Fruit fly (Drosophila melanogaster) whole organism, embryonic: ENCODE data around the gene temp.

Source experiments
- BEAF-32 ChIP-seq: fragments of 200-800 bp; sonication (Bioruptor generic); optimal IDR thresholded peaks from 3 replicates; lab custom pipeline; 2017; ENCODE audit warnings: missing biosample characterization, missing genetic modification characterization, mild to moderate bottlenecking, moderate library complexity, missing genetic modification reagents
- CG1024 ChIP-seq: fragments of 200-800 bp; sonication (Bioruptor generic); IDR thresholded peaks from 2 replicates; pipeline ENCODE4 v1.3.6; 2022; ENCODE audit warnings: missing biosample characterization, missing genetic modification characterization
- CG11247 ChIP-seq: fragments of 200-800 bp; sonication (Bioruptor generic); IDR thresholded peaks from 2 replicates; pipeline ENCODE4 v1.3.6; 2022; ENCODE audit warnings: missing biosample characterization, missing genetic modification characterization
- CG11560 ChIP-seq: fragments of 200-800 bp; sonication (Bioruptor generic); IDR thresholded peaks from 3 replicates; pipeline ENCODE4 v1.3.6; 2022; ENCODE audit warnings: missing biosample characterization, missing genetic modification characterization
- CG13287 ChIP-seq: fragments of 200-800 bp; sonication (Bioruptor generic); IDR thresholded peaks from 2 replicates; pipeline ENCODE4 v1.3.6; 2022; ENCODE audit warnings: missing biosample characterization, missing genetic modification characterization; ENCODE audit not compliant: partially characterized antibody
- CG13424 ChIP-seq: fragments of 200-800 bp; sonication (Bioruptor generic); optimal IDR thresholded peaks from 2 replicates; lab custom pipeline; 2019; ENCODE audit warnings: missing biosample characterization, mild to moderate bottlenecking, missing genetic modification characterization, moderate library complexity
- CG15696 ChIP-seq: fragments of 200-800 bp; sonication (Bioruptor generic); optimal IDR thresholded peaks from 2 replicates; lab custom pipeline; 2019; ENCODE audit warnings: missing biosample characterization, mild to moderate bottlenecking, missing genetic modification characterization, moderate library complexity
- CG17361 ChIP-seq: fragments of 200-800 bp; sonication (Bioruptor generic); IDR thresholded peaks from 3 replicates; pipeline ENCODE4 v1.3.6; 2022; ENCODE audit warnings: missing biosample characterization, missing genetic modification characterization
- CG17568 ChIP-seq: fragments of 200-800 bp; sonication (Bioruptor generic); optimal IDR thresholded peaks from 2 replicates; lab custom pipeline; 2018; ENCODE audit warnings: missing biosample characterization, mild to moderate bottlenecking, missing genetic modification characterization, moderate library complexity
- CG18262 ChIP-seq: fragments of 200-800 bp; optimal IDR thresholded peaks from 3 replicates; lab custom pipeline; 2019; ENCODE audit warnings: missing biosample characterization, mild to moderate bottlenecking, missing genetic modification characterization, moderate library complexity
- CG18599 ChIP-seq: fragments of 200-800 bp; sonication (Bioruptor generic); optimal IDR thresholded peaks from 3 replicates; lab custom pipeline; 2017; ENCODE audit warnings: missing biosample characterization, missing genetic modification characterization, mild to moderate bottlenecking, moderate library complexity, missing genetic modification reagents
- CG2712 ChIP-seq: fragments of 200-800 bp; optimal IDR thresholded peaks from 3 replicates; lab custom pipeline; 2019; ENCODE audit warnings: missing biosample characterization, mild to moderate bottlenecking, missing genetic modification characterization, moderate library complexity
- CG4424 ChIP-seq: fragments of 200-800 bp; sonication (Bioruptor generic); optimal IDR thresholded peaks from 3 replicates; lab custom pipeline; 2016; ENCODE audit warnings: missing biosample characterization, missing genetic modification characterization
- CG5180 ChIP-seq: fragments of 200-800 bp; sonication (Bioruptor generic); optimal IDR thresholded peaks from 3 replicates; lab custom pipeline; 2017; ENCODE audit warnings: missing biosample characterization, missing genetic modification characterization, mild to moderate bottlenecking, moderate library complexity, missing genetic modification reagents
- CG7556 ChIP-seq: fragments of 200-800 bp; sonication (Bioruptor generic); optimal IDR thresholded peaks from 2 replicates; lab custom pipeline; 2017; ENCODE audit warnings: missing biosample characterization, mild to moderate bottlenecking, missing genetic modification characterization
- CG8388 ChIP-seq: fragments of 200-800 bp; sonication (Bioruptor generic); optimal IDR thresholded peaks from 2 replicates; lab custom pipeline; 2019; ENCODE audit warnings: missing biosample characterization, mild to moderate bottlenecking, missing genetic modification characterization, moderate library complexity
- CG9727 ChIP-seq: fragments of 200-800 bp; sonication (Bioruptor generic); optimal IDR thresholded peaks from 3 replicates; lab custom pipeline; 2017; ENCODE audit warnings: missing biosample characterization, mild to moderate bottlenecking, missing genetic modification characterization
- CoRest ChIP-seq: fragments of 200-800 bp; sonication (Bioruptor generic); optimal IDR thresholded peaks from 3 replicates; lab custom pipeline; 2018; ENCODE audit warnings: missing biosample characterization, mild to moderate bottlenecking, missing genetic modification characterization, moderate library complexity
- Dfd ChIP-seq, 2 experiments: fragments of >200 bp; optimal IDR thresholded peaks; 2 replicates each; lab custom pipeline; 2017; ENCODE audit warnings: missing biosample characterization in 2 of 2, missing genetic modification characterization in 2 of 2
- HLH4C ChIP-seq: fragments of 200-800 bp; sonication (Bioruptor generic); IDR thresholded peaks from 3 replicates; pipeline ENCODE4 v1.3.6; 2022; ENCODE audit warnings: missing biosample characterization, missing genetic modification characterization; ENCODE audit not compliant: partially characterized antibody
- Hmr ChIP-seq: fragments of 200-800 bp; sonication (Bioruptor generic); optimal IDR thresholded peaks from 3 replicates; lab custom pipeline; 2017; ENCODE audit warnings: mild to moderate bottlenecking, missing biosample characterization, missing genetic modification reagents, missing genetic modification characterization
- Hr78 ChIP-seq, 2 experiments: fragments of 200-800 bp in 1 of 2; fragments of >200 bp in 1 of 2; sonication (Bioruptor generic) in 1 of 2; optimal IDR thresholded peaks; 2 replicates each; lab custom pipeline; 2017 to 2019; ENCODE audit warnings: missing biosample characterization in 2 of 2, missing genetic modification characterization in 2 of 2, mild to moderate bottlenecking in 1 of 2, moderate library complexity in 1 of 2
- Max ChIP-seq: fragments of 200-800 bp; sonication (Bioruptor generic); optimal IDR thresholded peaks from 2 replicates; lab custom pipeline; 2016; ENCODE audit warnings: missing biosample characterization, mild to moderate bottlenecking, missing genetic modification characterization
- NC2β ChIP-seq: fragments of 200-800 bp; sonication (Bioruptor generic); optimal IDR thresholded peaks from 2 replicates; lab custom pipeline; 2016; ENCODE audit warnings: missing biosample characterization, missing genetic modification characterization
- NK7.1 ChIP-seq: fragments of 200-800 bp; sonication (Bioruptor generic); optimal IDR thresholded peaks from 3 replicates; lab custom pipeline; 2016; ENCODE audit warnings: missing biosample characterization, missing genetic modification characterization
- Oli ChIP-seq: fragments of 200-800 bp; sonication (Bioruptor generic); optimal IDR thresholded peaks from 2 replicates; lab custom pipeline; 2018; ENCODE audit warnings: missing biosample characterization, mild to moderate bottlenecking, missing genetic modification characterization, moderate library complexity
- Usf ChIP-seq: fragments of 200-800 bp; sonication (Bioruptor generic); optimal IDR thresholded peaks from 2 replicates; lab custom pipeline; 2017; ENCODE audit warnings: missing genotype, missing biosample characterization, missing genetic modification characterization
- Xrp1 ChIP-seq: fragments of 200-800 bp; sonication (Bioruptor generic); IDR thresholded peaks from 2 replicates; pipeline ENCODE4 v1.3.6; 2022; ENCODE audit warnings: missing biosample characterization, missing genetic modification characterization
- abd-A ChIP-seq: fragments of 200-800 bp; sonication (Bioruptor generic); optimal IDR thresholded peaks from 3 replicates; lab custom pipeline; 2019; ENCODE audit warnings: missing biosample characterization, mild to moderate bottlenecking, missing genetic modification characterization, moderate library complexity
- al ChIP-seq: fragments of 200-800 bp; sonication (Bioruptor generic); IDR thresholded peaks from 2 replicates; pipeline ENCODE4 v1.3.6; 2022; ENCODE audit warnings: missing biosample characterization, missing genetic modification characterization
- ase ChIP-seq: fragments of 200-800 bp; sonication (Bioruptor generic); IDR thresholded peaks from 3 replicates; pipeline ENCODE4 v1.3.6; 2022; ENCODE audit warnings: missing biosample characterization, missing genetic modification characterization
- chif ChIP-seq, 2 experiments: fragments of 200-800 bp; sonication (Bioruptor generic); optimal IDR thresholded peaks; 3 replicates each; lab custom pipeline; 2016; ENCODE audit warnings: missing biosample characterization in 2 of 2, missing genetic modification characterization in 2 of 2
- fru ChIP-seq: fragments of >200 bp; optimal IDR thresholded peaks from 2 replicates; lab custom pipeline; 2017
- gsb-n ChIP-seq: fragments of 200-800 bp; sonication (Bioruptor generic); optimal IDR thresholded peaks from 3 replicates; lab custom pipeline; 2018; ENCODE audit warnings: missing biosample characterization, mild to moderate bottlenecking, missing genetic modification characterization
- gt ChIP-seq: fragments of 200-800 bp; sonication (Bioruptor generic); IDR thresholded peaks from 2 replicates; pipeline ENCODE4 v1.3.6; 2022; ENCODE audit warnings: missing biosample characterization, missing genetic modification characterization
- hbn ChIP-seq: fragments of 200-800 bp; sonication (Bioruptor generic); IDR thresholded peaks from 2 replicates; pipeline ENCODE4 v1.3.6; 2022; ENCODE audit warnings: missing biosample characterization, missing genetic modification characterization; ENCODE audit not compliant: partially characterized antibody
- jigr1 ChIP-seq: fragments of 200-800 bp; sonication (Bioruptor generic); IDR thresholded peaks from 3 replicates; pipeline ENCODE4 v1.3.6; 2022; ENCODE audit warnings: missing biosample characterization, missing genetic modification characterization
- lov ChIP-seq, 2 experiments: fragments of 200-800 bp in 1 of 2; fragments of >200 bp in 1 of 2; sonication (Bioruptor generic) in 1 of 2; IDR thresholded peaks in 1 of 2; optimal IDR thresholded peaks in 1 of 2; 2 replicates in 1 of 2; 3 replicates in 1 of 2; pipeline versions ENCODE4 v1.3.6 to Lab custom; 2017 to 2022; ENCODE audit warnings: missing biosample characterization in 1 of 2, missing genetic modification characterization in 1 of 2
- luna ChIP-seq: fragments of 200-800 bp; sonication (Bioruptor generic); optimal IDR thresholded peaks from 2 replicates; lab custom pipeline; 2016; ENCODE audit warnings: missing biosample characterization, missing genetic modification characterization
- nerfin-2 ChIP-seq: fragments of 200-800 bp; sonication (Bioruptor generic); IDR thresholded peaks from 2 replicates; pipeline ENCODE4 v1.3.6; 2022; ENCODE audit warnings: missing biosample characterization, missing genetic modification characterization; ENCODE audit not compliant: partially characterized antibody
- nom ChIP-seq: fragments of 200-800 bp; sonication (Bioruptor generic); optimal IDR thresholded peaks from 2 replicates; lab custom pipeline; 2017; ENCODE audit warnings: missing biosample characterization, missing genetic modification characterization, mild to moderate bottlenecking, moderate library complexity, missing genetic modification reagents
- rib ChIP-seq: fragments of 200-800 bp; sonication (Bioruptor generic); IDR thresholded peaks from 2 replicates; pipeline ENCODE4 v1.3.6; 2022; ENCODE audit warnings: missing biosample characterization, missing genetic modification characterization
- row ChIP-seq: fragments of 200-800 bp; sonication (Bioruptor generic); IDR thresholded peaks from 3 replicates; pipeline ENCODE4 v1.3.6; 2022; ENCODE audit warnings: missing biosample characterization, missing genetic modification characterization
- sd ChIP-seq: fragments of 200-800 bp; sonication (Bioruptor generic); optimal IDR thresholded peaks from 3 replicates; lab custom pipeline; 2018; ENCODE audit warnings: missing biosample characterization, mild to moderate bottlenecking, missing genetic modification characterization, moderate library complexity
- seq ChIP-seq: fragments of 200-800 bp; sonication (Bioruptor generic); IDR thresholded peaks from 2 replicates; pipeline ENCODE4 v1.3.6; 2022; ENCODE audit warnings: missing biosample characterization, missing genetic modification characterization
- slou ChIP-seq: fragments of 200-800 bp; sonication (Bioruptor generic); optimal IDR thresholded peaks from 3 replicates; lab custom pipeline; 2016; ENCODE audit warnings: missing biosample characterization, missing genetic modification characterization
- sug ChIP-seq: fragments of 200-800 bp; optimal IDR thresholded peaks from 2 replicates; lab custom pipeline; 2019; ENCODE audit warnings: missing biosample characterization, mild to moderate bottlenecking, missing genetic modification characterization, moderate library complexity
- vvl ChIP-seq: fragments of 200-800 bp; sonication (Bioruptor generic); IDR thresholded peaks from 2 replicates; pipeline ENCODE4 v1.3.6; 2022; ENCODE audit warnings: missing biosample characterization, missing genetic modification characterization
- wor ChIP-seq: fragments of 200-800 bp; sonication (Bioruptor generic); IDR thresholded peaks from 2 replicates; pipeline ENCODE4 v1.3.6; 2022; ENCODE audit warnings: missing biosample characterization, missing genetic modification characterization
- zf30C ChIP-seq: fragments of 200-800 bp; sonication (Bioruptor generic); optimal IDR thresholded peaks from 3 replicates; lab custom pipeline; 2018; ENCODE audit warnings: missing biosample characterization, mild to moderate bottlenecking, missing genetic modification characterization

The temp gene

DNA sequence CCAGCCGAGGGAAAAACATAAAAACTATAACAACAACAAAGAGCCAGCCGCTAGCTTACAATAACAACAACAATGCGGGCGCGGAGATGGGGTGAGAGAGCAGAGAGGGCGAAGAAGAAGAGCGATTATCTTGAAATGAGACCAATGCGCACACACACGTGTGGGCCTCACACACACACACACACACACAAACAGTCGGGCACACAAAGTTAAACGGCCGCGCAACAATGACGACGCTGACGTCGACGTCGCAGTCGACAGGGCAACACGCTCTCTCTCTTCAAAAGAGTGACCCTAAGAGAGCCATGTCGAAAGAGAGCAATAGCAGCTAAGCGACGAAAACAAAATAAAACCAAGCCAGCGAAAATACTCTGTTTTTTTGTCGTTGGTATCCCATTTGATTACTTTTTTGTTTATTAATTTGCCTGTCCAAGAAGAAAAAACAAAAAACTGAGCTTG, 43.6 kb upstream of the temp start (continued):
- TF ChIP-seq nom (peak; percentile 48), CG4424 (no peak), NK7.1 (GFP tag; lab: Kevin White, UChicago) (no peak), CG18599 (GFP tag; lab: Kevin White, UChicago) (no peak), slou (GFP tag; lab: Kevin White, UChicago) (no peak), sug (tag; lab: Kevin White, UChicago) (peak; percentile 71), nerfin-2 (no peak), Hr78 (GFP tag; optimal IDR thresholded peaks at IDR 0.05; lab: Kevin White, UChicago) (peak in 1 of 2 experiments; percentile 30), abd-A (peak; percentile 91), CG11560 (tag; lab: Robert Waterston, UW) (no peak), CG17568 (GFP tag; lab: Kevin White, UChicago) (no peak), NC2β (no peak), CG18262 (tag; lab: Kevin White, UChicago) (no peak), CG8388 (GFP tag; lab: Kevin White, UChicago) (no peak), seq (no peak), CG1024 (GFP tag; lab: Robert Waterston, UW) (no peak), Hmr (GFP tag; lab: Kevin White, UChicago) (no peak), fru (lab: Kevin White, UChicago) (no peak), Usf (no peak), gt (GFP tag; lab: Robert Waterston, UW) (no peak), chif (GFP tag; optimal IDR thresholded peaks at IDR 0.05; lab: Kevin White, UChicago) (no peak), rib (GFP tag; lab: Robert Waterston, UW) (no peak), CG15696 (tag; lab: Kevin White, UChicago) (no peak), lov (optimal IDR thresholded peaks at IDR 0.05; lab: Kevin White, UChicago) (no peak), lov (GFP tag; IDR thresholded peaks at IDR 0.05; lab: Robert Waterston, UW) (no peak), CG2712 (tag; lab: Kevin White, UChicago) (no peak), hbn (GFP tag; lab: Robert Waterston, UW) (no peak; the same call in 1 of the 2 replicates), CG11247 (GFP tag; lab: Robert Waterston, UW) (no peak), CG13287 (GFP tag; lab: Robert Waterston, UW) (peak; percentile 52; the same call in 1 of the 2 replicates), row (GFP tag; lab: Robert Waterston, UW) (no peak; the same call in 2 of the 3 replicates), wor (no peak), CG9727 (GFP tag; lab: Kevin White, UChicago) (no peak), zf30C (GFP tag; lab: Kevin White, UChicago) (no peak), CG7556 (GFP tag; lab: Kevin White, UChicago) (no peak), gsb-n (tag; lab: Kevin White, UChicago) (no peak), al (GFP tag; lab: Robert Waterston, UW) (no peak), Oli (no peak), CG17361 (GFP tag; lab: Robert Waterston, UW) (no peak), Max (GFP tag; lab: Kevin White, UChicago) (no peak), Dfd (GFP tag; optimal IDR thresholded peaks at IDR 0.05; lab: Kevin White, UChicago) (no peak), CG13424 (tag; lab: Kevin White, UChicago) (no peak), ase (no peak), luna (GFP tag; lab: Kevin White, UChicago) (no peak), CG5180 (GFP tag; lab: Kevin White, UChicago) (no peak), BEAF-32 (GFP tag; lab: Kevin White, UChicago) (no peak), jigr1 (GFP tag; lab: Robert Waterston, UW) (no peak), sd (tag; lab: Kevin White, UChicago) (no peak), Xrp1 (GFP tag; lab: Robert Waterston, UW) (no peak), CoRest (tag; lab: Kevin White, UChicago) (no peak), vvl (GFP tag; lab: Robert Waterston, UW) (peak; percentile 10; the same call in 1 of the 2 replicates), HLH4C (GFP tag; lab: Robert Waterston, UW) (no peak; the same call in 2 of the 3 replicates)
